Worm (Caenorhabditis elegans) whole organism, late embryonic: ENCODE data around the gene Y23B4A.1.

Source experiments
- F13H6.1 ChIP-seq: sonication (generic microtip); optimal IDR thresholded peaks from 2 replicates; lab custom pipeline; 2016; ENCODE audit warnings: missing genetic modification characterization, missing compliant biosample characterization
- K09A11.1 ChIP-seq: sonication (generic microtip); optimal IDR thresholded peaks from 2 replicates; lab custom pipeline; 2017; ENCODE audit warnings: antibody characterized with exemption, mild to moderate bottlenecking, missing genetic modification characterization, missing compliant biosample characterization; ENCODE audit not compliant: insufficient read depth
- T23F11.4 ChIP-seq: fragments of 200-800 bp; sonication (Bioruptor generic); optimal IDR thresholded peaks from 2 replicates; lab custom pipeline; 2018; ENCODE audit warnings: mild to moderate bottlenecking, missing genetic modification characterization, missing compliant biosample characterization
- ahr-1 ChIP-seq: sonication (generic microtip); optimal IDR thresholded peaks from 2 replicates; lab custom pipeline; 2016; ENCODE audit warnings: missing genetic modification characterization, missing compliant biosample characterization
- ama-1 ChIP-seq: fragments of 150-350 bp; optimal IDR thresholded peaks from 2 replicates; lab custom pipeline; 2014
- ceh-14 ChIP-seq: sonication (generic microtip); optimal IDR thresholded peaks from 2 replicates; lab custom pipeline; 2016; ENCODE audit warnings: missing genotype, missing genetic modification characterization, missing compliant biosample characterization
- ceh-24 ChIP-seq: sonication (generic microtip); optimal IDR thresholded peaks from 2 replicates; lab custom pipeline; 2016; ENCODE audit warnings: mild to moderate bottlenecking, missing genetic modification characterization, missing compliant biosample characterization
- ceh-31 ChIP-seq: sonication (generic microtip); optimal IDR thresholded peaks from 2 replicates; lab custom pipeline; 2016; ENCODE audit warnings: missing genetic modification characterization, missing compliant biosample characterization
- ceh-45 ChIP-seq: fragments of 200-800 bp; sonication (Bioruptor generic); IDR thresholded peaks from 2 replicates; pipeline ENCODE4 v1.3.6; 2022; ENCODE audit warnings: missing genetic modification reagents, missing genetic modification characterization, missing compliant biosample characterization
- ceh-48 ChIP-seq: sonication (generic microtip); optimal IDR thresholded peaks from 2 replicates; lab custom pipeline; 2016; ENCODE audit warnings: missing genetic modification characterization, inconsistent platforms, missing compliant biosample characterization
- ceh-9 ChIP-seq: sonication (generic microtip); optimal IDR thresholded peaks from 2 replicates; lab custom pipeline; 2016; ENCODE audit warnings: mild to moderate bottlenecking, missing genetic modification characterization, inconsistent platforms, missing compliant biosample characterization
- che-1 ChIP-seq: sonication (generic microtip); optimal IDR thresholded peaks from 2 replicates; lab custom pipeline; 2016; ENCODE audit warnings: mild to moderate bottlenecking, missing genetic modification characterization, missing compliant biosample characterization
- elt-2 ChIP-seq: sonication (generic microtip); optimal IDR thresholded peaks from 2 replicates; lab custom pipeline; 2016; ENCODE audit warnings: missing genetic modification reagents, missing genetic modification characterization, missing compliant biosample characterization
- ets-4 ChIP-seq: sonication (generic microtip); optimal IDR thresholded peaks from 2 replicates; lab custom pipeline; 2016; ENCODE audit warnings: missing genetic modification characterization, missing compliant biosample characterization
- eyg-1 ChIP-seq: sonication (generic microtip); optimal IDR thresholded peaks from 2 replicates; lab custom pipeline; 2016; ENCODE audit warnings: missing genotype, missing genetic modification characterization, missing compliant biosample characterization
- fax-1 ChIP-seq: sonication (generic microtip); optimal IDR thresholded peaks from 2 replicates; lab custom pipeline; 2016; ENCODE audit warnings: missing genotype, missing genetic modification characterization, missing compliant biosample characterization
- fkh-6 ChIP-seq: sonication (generic microtip); optimal IDR thresholded peaks from 2 replicates; lab custom pipeline; 2016; ENCODE audit warnings: missing genetic modification characterization, missing compliant biosample characterization
- gmeb-2 ChIP-seq: sonication (generic microtip); optimal IDR thresholded peaks from 2 replicates; lab custom pipeline; 2016; ENCODE audit warnings: missing genetic modification characterization, inconsistent platforms, missing compliant biosample characterization
- hlh-15 ChIP-seq: sonication (generic microtip); optimal IDR thresholded peaks from 2 replicates; lab custom pipeline; 2016; ENCODE audit warnings: missing genetic modification characterization, missing compliant biosample characterization
- hlh-30 ChIP-seq: sonication (generic microtip); optimal IDR thresholded peaks from 2 replicates; lab custom pipeline; 2017; ENCODE audit warnings: antibody characterized with exemption, missing genetic modification characterization, missing compliant biosample characterization; ENCODE audit not compliant: insufficient read depth
- hlh-8 ChIP-seq: sonication (generic microtip); optimal IDR thresholded peaks from 2 replicates; lab custom pipeline; 2016; ENCODE audit warnings: missing genotype, missing genetic modification characterization, missing compliant biosample characterization
- lim-6 ChIP-seq: sonication (generic microtip); optimal IDR thresholded peaks from 2 replicates; lab custom pipeline; 2016; ENCODE audit warnings: missing genetic modification characterization, missing compliant biosample characterization
- lin-11 ChIP-seq: fragments of 200-800 bp; sonication (Bioruptor generic); optimal IDR thresholded peaks from 2 replicates; lab custom pipeline; 2018; ENCODE audit warnings: mild to moderate bottlenecking, missing genetic modification characterization, missing compliant biosample characterization
- madf-2 ChIP-seq: sonication (generic microtip); optimal IDR thresholded peaks from 2 replicates; lab custom pipeline; 2017; ENCODE audit warnings: missing genetic modification characterization, missing compliant biosample characterization
- nfya-1 ChIP-seq: sonication (generic microtip); optimal IDR thresholded peaks from 2 replicates; lab custom pipeline; 2017; ENCODE audit warnings: missing genetic modification characterization, mild to moderate bottlenecking, missing compliant biosample characterization, antibody characterized with exemption, moderate library complexity
- nhr-232 ChIP-seq: sonication (generic microtip); optimal IDR thresholded peaks from 2 replicates; lab custom pipeline; 2016; ENCODE audit warnings: missing genetic modification characterization, missing compliant biosample characterization
- npax-4 ChIP-seq: sonication (generic microtip); optimal IDR thresholded peaks from 2 replicates; lab custom pipeline; 2016; ENCODE audit warnings: missing genetic modification characterization, missing compliant biosample characterization
- odd-2 ChIP-seq: sonication (generic microtip); optimal IDR thresholded peaks from 2 replicates; lab custom pipeline; 2017; ENCODE audit warnings: antibody characterized with exemption, mild to moderate bottlenecking, missing genetic modification characterization, missing compliant biosample characterization
- pax-1 ChIP-seq: fragments of 150-350 bp; optimal IDR thresholded peaks from 2 replicates; lab custom pipeline; 2014; ENCODE audit warnings: missing biosample characterization, missing genetic modification characterization
- pha-4 ChIP-seq: fragments of 150-350 bp; optimal IDR thresholded peaks from 2 replicates; lab custom pipeline; 2018; ENCODE audit warnings: missing biosample characterization, missing genetic modification reagents, missing genetic modification characterization
- pqm-1 ChIP-seq: sonication (generic microtip); optimal IDR thresholded peaks from 2 replicates; lab custom pipeline; 2016; ENCODE audit warnings: missing genetic modification characterization, missing compliant biosample characterization
- ref-2 ChIP-seq: sonication (generic microtip); optimal IDR thresholded peaks from 2 replicates; lab custom pipeline; 2016; ENCODE audit warnings: missing genetic modification characterization, missing compliant biosample characterization
- rnt-1 ChIP-seq: sonication (generic microtip); optimal IDR thresholded peaks from 2 replicates; lab custom pipeline; 2016; ENCODE audit warnings: missing genetic modification characterization, missing compliant biosample characterization
- sox-2 ChIP-seq: fragments of 200-800 bp; sonication (Bioruptor generic); IDR thresholded peaks from 2 replicates; pipeline ENCODE4 v1.3.6; 2022; ENCODE audit warnings: missing genetic modification reagents, missing genetic modification characterization, missing compliant biosample characterization
- syd-9 ChIP-seq: sonication (generic microtip); optimal IDR thresholded peaks from 2 replicates; lab custom pipeline; 2016; ENCODE audit warnings: mild to moderate bottlenecking, missing genetic modification characterization, moderate library complexity, missing compliant biosample characterization
- tbx-7 ChIP-seq: sonication (generic microtip); optimal IDR thresholded peaks from 2 replicates; lab custom pipeline; 2016; ENCODE audit warnings: missing genotype, missing genetic modification characterization, missing compliant biosample characterization
- unc-3 ChIP-seq, 2 experiments: fragments of 200-800 bp in 1 of 2; sonication (Bioruptor generic) in 1 of 2; sonication (generic microtip) in 1 of 2; conservative IDR thresholded peaks in 1 of 2; optimal IDR thresholded peaks in 1 of 2; 2 replicates each; pipeline versions ENCODE4 v1.3.6 to Lab custom; 2016 to 2022; ENCODE audit warnings: missing compliant biosample characterization in 2 of 2, missing genetic modification characterization in 2 of 2, missing genetic modification reagents in 1 of 2
- unc-42 ChIP-seq: sonication (generic microtip); optimal IDR thresholded peaks from 2 replicates; lab custom pipeline; 2016; ENCODE audit warnings: missing genotype, missing genetic modification characterization, missing compliant biosample characterization
- unc-55 ChIP-seq: sonication (generic microtip); optimal IDR thresholded peaks from 2 replicates; lab custom pipeline; 2017; ENCODE audit warnings: missing biosample characterization, missing genetic modification reagents, missing genetic modification characterization
- unc-86 ChIP-seq: sonication (generic microtip); optimal IDR thresholded peaks from 2 replicates; lab custom pipeline; 2016; ENCODE audit warnings: missing genetic modification characterization, missing compliant biosample characterization
- zip-5 ChIP-seq: sonication (generic microtip); optimal IDR thresholded peaks from 2 replicates; lab custom pipeline; 2016; ENCODE audit warnings: missing genetic modification characterization, missing compliant biosample characterization
- ztf-16 ChIP-seq: sonication (generic microtip); optimal IDR thresholded peaks from 2 replicates; lab custom pipeline; 2017; ENCODE audit warnings: missing genetic modification characterization, missing compliant biosample characterization

Gene Y23B4A.1

ce11 chrX:5903896-5904295 is 13.3 kb downstream of the Y23B4A.1 start:
- no peak for TF ChIP-seq odd-2 (tag; lab: Kevin White, UChicago)
- no peak for TF ChIP-seq ceh-48 (tag; lab: Kevin White, UChicago)
- no peak for TF ChIP-seq unc-55
- no peak for TF ChIP-seq ahr-1
- TF ChIP-seq elt-2 (tag; lab: Kevin White, UChicago), result no peak
- peak; percentile 60 for TF ChIP-seq unc-42

- TF ChIP-seq ceh-24 (tag; lab: Kevin White, UChicago) (no peak), elt-2 (tag; lab: Kevin White, UChicago) (no peak), lin-11 (tag; lab: Kevin White, UChicago) (no peak), ref-2 (tag; lab: Kevin White, UChicago) (no peak)
Observed at ce11 chrX:5901499-5901898, 15.7 kb downstream of the Y23B4A.1 start.

DNA sequence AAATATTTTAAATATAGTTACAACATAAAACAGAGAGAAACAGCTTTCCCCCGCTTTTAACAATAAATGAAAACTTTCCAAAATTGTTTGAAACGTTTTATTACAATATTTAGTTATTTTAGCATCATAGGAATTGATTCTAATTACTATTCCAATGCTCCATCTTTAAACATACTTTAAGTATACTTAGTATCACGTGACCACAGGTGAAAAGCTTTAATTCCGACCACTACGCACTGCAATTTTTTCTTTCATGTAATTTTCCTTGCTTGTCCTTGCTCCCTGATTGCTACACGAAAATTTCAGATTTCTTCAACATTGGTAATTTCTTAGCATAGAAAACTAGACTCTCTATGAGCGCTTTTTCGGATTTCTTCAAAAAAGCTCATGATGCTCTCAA is 20.1 kb downstream of the Y23B4A.1 start, which contains the start of gene tbc-16:
Gene tbc-16, plus strand, starts transcription at position 301 of the 400 bp plus-strand sequence.
- TF ChIP-seq ceh-9 (tag; lab: Kevin White, UChicago), result no peak
- TF ChIP-seq eyg-1, result no peak
- no peak for TF ChIP-seq ceh-14
- TF ChIP-seq ceh-45, result no peak
- no peak for TF ChIP-seq unc-55
- TF ChIP-seq pqm-1 (tag; lab: Kevin White, UChicago), result no peak
- no peak for TF ChIP-seq npax-4 (tag; lab: Kevin White, UChicago)
- no peak for TF ChIP-seq F13H6.1 (tag; lab: Kevin White, UChicago)
- TF ChIP-seq pax-1 (tag; lab: Kevin White, UChicago), result no peak
- TF ChIP-seq rnt-1 (tag; lab: Kevin White, UChicago), result no peak
- no peak for TF ChIP-seq fax-1 (tag; lab: Kevin White, UChicago)
- TF ChIP-seq tbx-7 (tag; lab: Kevin White, UChicago), result no peak
- no peak for TF ChIP-seq T23F11.4 (GFP tag; lab: Kevin White, UChicago)

- no peak for TF ChIP-seq nfya-1 (tag; lab: Kevin White, UChicago)
- peak; percentile 52 for TF ChIP-seq ceh-14
- no peak for TF ChIP-seq fax-1 (tag; lab: Kevin White, UChicago)
- TF ChIP-seq elt-2 (tag; lab: Kevin White, UChicago), result no peak
- no peak for TF ChIP-seq zip-5 (tag; lab: Kevin White, UChicago)
- no peak for TF ChIP-seq fkh-6
- no peak for TF ChIP-seq lim-6
- TF ChIP-seq hlh-8 (tag; lab: Kevin White, UChicago), result no peak
- TF ChIP-seq ceh-31 (tag; lab: Kevin White, UChicago), result peak; percentile 34
- TF ChIP-seq ztf-16 (tag; lab: Kevin White, UChicago), result no peak
- TF ChIP-seq unc-55, result no peak
- peak; percentile 87 for TF ChIP-seq unc-42
- peak; percentile 29 for TF ChIP-seq ceh-48 (tag; lab: Kevin White, UChicago)
- no peak for TF ChIP-seq syd-9 (tag; lab: Kevin White, UChicago)
- no peak for TF ChIP-seq K09A11.1
- no peak for TF ChIP-seq hlh-15 (tag; lab: Kevin White, UChicago)
Observed at ce11 chrX:5896001-5896400, 21.2 kb downstream of the Y23B4A.1 start.

DNA sequence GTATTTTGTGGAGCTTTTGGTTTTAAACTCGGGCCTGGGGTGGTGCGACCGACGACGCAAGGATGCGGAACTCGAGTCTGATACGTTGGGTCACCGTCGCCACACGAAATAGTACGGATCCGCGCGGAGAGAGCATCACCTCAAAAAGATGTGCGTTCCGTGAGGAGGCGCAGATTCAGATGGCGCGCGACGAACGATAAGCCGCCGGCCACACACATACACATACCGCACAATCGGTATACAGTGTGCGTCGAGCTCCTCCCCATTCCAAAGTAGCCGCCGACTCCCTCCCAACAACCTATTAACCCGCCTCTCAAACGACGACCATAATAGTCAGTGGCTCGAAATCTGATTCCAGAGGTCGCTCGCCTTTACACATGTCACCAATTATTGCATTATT is 27.1 kb downstream of the Y23B4A.1 start, which contains the start of gene F49E10.2:
Gene F49E10.2, plus strand, starts transcription at position 301 of the 400 bp plus-strand sequence.
- TF ChIP-seq che-1, result no peak
- no peak for TF ChIP-seq hlh-30
- no peak for TF ChIP-seq ceh-14
- TF ChIP-seq gmeb-2 (tag; lab: Kevin White, UChicago), result no peak
- TF ChIP-seq ets-4 (tag; lab: Kevin White, UChicago), result no peak
- TF ChIP-seq ama-1 (lab: Kevin White, UChicago), result no peak
- TF ChIP-seq nfya-1 (tag; lab: Kevin White, UChicago), result no peak
- no peak for TF ChIP-seq fax-1 (tag; lab: Kevin White, UChicago)
- no peak for TF ChIP-seq F13H6.1 (tag; lab: Kevin White, UChicago)
- no peak for TF ChIP-seq pha-4 (tag; lab: Kevin White, UChicago)
- TF ChIP-seq madf-2 (tag; lab: Kevin White, UChicago), result no peak
- no peak for TF ChIP-seq unc-3 (GFP tag; conservative IDR thresholded peaks at IDR 0.05; lab: Robert Waterston, UW)
- no peak for TF ChIP-seq unc-3 (tag; optimal IDR thresholded peaks at IDR 0.05; lab: Kevin White, UChicago)
- TF ChIP-seq unc-86 (tag; lab: Kevin White, UChicago), result no peak
- TF ChIP-seq K09A11.1, result no peak
- TF ChIP-seq nhr-232 (tag; lab: Kevin White, UChicago), result no peak
- no peak for TF ChIP-seq sox-2 (GFP tag; lab: Robert Waterston, UW)
